Fruit fly (Drosophila melanogaster) whole organism, wandering third instar larva: Measurements from ENCODE around the gene mRpL35.

ENCODE experiments used
- Abd-B ChIP-seq: fragments of >200 bp; optimal IDR thresholded peaks from 2 replicates; lab custom pipeline; 2017; ENCODE audit warnings: missing biosample characterization, missing genetic modification characterization
- CG32264 ChIP-seq: fragments of 200-800 bp; sonication (Bioruptor generic); optimal IDR thresholded peaks from 2 replicates; lab custom pipeline; 2016; ENCODE audit warnings: missing biosample characterization, missing genetic modification characterization
- Dfd ChIP-seq: fragments of >200 bp; optimal IDR thresholded peaks from 2 replicates; lab custom pipeline; 2017; ENCODE audit warnings: missing biosample characterization, missing genetic modification characterization
- Dif ChIP-seq: fragments of 200-275, 200-300 bp; sonication (Bioruptor generic); optimal IDR thresholded peaks from 2 replicates; lab custom pipeline; 2018; ENCODE audit warnings: missing biosample characterization, missing genetic modification characterization; ENCODE audit not compliant: partially characterized antibody
- GATAd ChIP-seq: sonication (Bioruptor generic); optimal IDR thresholded peaks from 2 replicates; lab custom pipeline; 2016; ENCODE audit warnings: missing biosample characterization, missing genetic modification characterization
- HLH106 ChIP-seq: fragments of 200-800 bp; optimal IDR thresholded peaks from 3 replicates; lab custom pipeline; 2019; ENCODE audit warnings: missing biosample characterization, mild to moderate bottlenecking, missing genetic modification characterization, moderate library complexity
- Hr78 ChIP-seq: fragments of >200 bp; optimal IDR thresholded peaks from 2 replicates; lab custom pipeline; 2017; ENCODE audit warnings: missing biosample characterization, missing genetic modification characterization
- Hr83 ChIP-seq: fragments of 200-300 bp; sonication (Bioruptor generic); optimal IDR thresholded peaks from 2 replicates; lab custom pipeline; 2016; ENCODE audit warnings: missing biosample characterization, mild to moderate bottlenecking, missing genetic modification characterization, moderate library complexity; ENCODE audit not compliant: poor library complexity, severe bottlenecking
- Jra ChIP-seq: sonication (Bioruptor generic); optimal IDR thresholded peaks from 2 replicates; lab custom pipeline; 2016; ENCODE audit warnings: missing biosample characterization, missing genetic modification characterization
- Myc ChIP-seq: fragments of >200 bp; optimal IDR thresholded peaks from 2 replicates; lab custom pipeline; 2017
- N ChIP-seq: fragments of >200 bp; optimal IDR thresholded peaks from 2 replicates; lab custom pipeline; 2018; ENCODE audit warnings: missing biosample characterization, missing external identifiers, missing genetic modification characterization
- OdsH ChIP-seq: fragments of 200-800 bp; sonication (Bioruptor generic); optimal IDR thresholded peaks from 2 replicates; lab custom pipeline; 2016; ENCODE audit warnings: missing biosample characterization, mild to moderate bottlenecking, missing genetic modification characterization
- Rel ChIP-seq, 2 experiments: fragments of 200-800 bp; sonication (Bioruptor generic) in 1 of 2; optimal IDR thresholded peaks; 2 replicates in 1 of 2; 3 replicates in 1 of 2; lab custom pipeline; 2016 to 2019; ENCODE audit warnings: mild to moderate bottlenecking in 2 of 2, missing biosample characterization in 2 of 2, missing genetic modification characterization in 2 of 2, moderate library complexity in 1 of 2
- Sp1 ChIP-seq: fragments of 200-800 bp; sonication (Bioruptor generic); optimal IDR thresholded peaks from 3 replicates; lab custom pipeline; 2019; ENCODE audit warnings: missing biosample characterization, mild to moderate bottlenecking, missing genetic modification characterization, moderate library complexity
- Vsx2 ChIP-seq: fragments of 200-300, 225-300 bp; sonication (Bioruptor generic); optimal IDR thresholded peaks from 2 replicates; lab custom pipeline; 2018; ENCODE audit warnings: missing biosample characterization, missing genetic modification characterization; ENCODE audit not compliant: partially characterized antibody
- br ChIP-seq: fragments of 200-800 bp; sonication (Bioruptor generic); optimal IDR thresholded peaks from 2 replicates; lab custom pipeline; 2016; ENCODE audit warnings: missing biosample characterization, missing genetic modification characterization
- brk ChIP-seq: fragments of 200-800 bp; sonication (Bioruptor generic); optimal IDR thresholded peaks from 2 replicates; lab custom pipeline; 2016; ENCODE audit warnings: missing biosample characterization, mild to moderate bottlenecking, missing genetic modification characterization
- dl ChIP-seq, 2 experiments: fragments of 175-275, 200-275 bp in 1 of 2; fragments of 200-275 bp in 1 of 2; sonication (Bioruptor generic); optimal IDR thresholded peaks; lab custom pipeline; 2018; ENCODE audit warnings: mild to moderate bottlenecking in 2 of 2, missing biosample characterization in 2 of 2, missing genetic modification characterization in 2 of 2, moderate library complexity in 2 of 2; ENCODE audit not compliant: partially characterized antibody in 2 of 2, insufficient read depth in 1 of 2
- dsf ChIP-seq: sonication (Bioruptor generic); optimal IDR thresholded peaks from 2 replicates; lab custom pipeline; 2016; ENCODE audit warnings: missing biosample characterization, missing genetic modification characterization, borderline replicate concordance
- ey ChIP-seq: fragments of 200-800 bp; sonication (Bioruptor generic); optimal IDR thresholded peaks from 2 replicates; lab custom pipeline; 2016; ENCODE audit warnings: missing biosample characterization, missing genetic modification characterization
- foxo ChIP-seq, 2 experiments: fragments of 200-800 bp; sonication (Bioruptor generic); optimal IDR thresholded peaks; 2 replicates in 1 of 2; 3 replicates in 1 of 2; lab custom pipeline; 2016 to 2017; ENCODE audit warnings: missing biosample characterization in 2 of 2, missing genetic modification characterization in 2 of 2
- h ChIP-seq: fragments of 200-800 bp; sonication (Bioruptor generic); optimal IDR thresholded peaks from 3 replicates; lab custom pipeline; 2016; ENCODE audit warnings: missing biosample characterization, mild to moderate bottlenecking, missing genetic modification characterization
- jim ChIP-seq: fragments of 175-275, 200-325 bp; sonication (Bioruptor generic); optimal IDR thresholded peaks from 2 replicates; lab custom pipeline; 2016; ENCODE audit warnings: missing biosample characterization, mild to moderate bottlenecking, missing genetic modification characterization
- lola ChIP-seq: fragments of >200 bp; optimal IDR thresholded peaks from 2 replicates; lab custom pipeline; 2017; ENCODE audit warnings: missing biosample characterization, missing genetic modification characterization
- pan ChIP-seq: fragments of >200 bp; optimal IDR thresholded peaks from 2 replicates; lab custom pipeline; 2017
- psq ChIP-seq: fragments of 200-800 bp; sonication (Bioruptor generic); optimal IDR thresholded peaks from 3 replicates; lab custom pipeline; 2017; ENCODE audit warnings: missing biosample characterization, mild to moderate bottlenecking, missing genetic modification characterization, moderate library complexity
- rgr ChIP-seq: fragments of 200-800 bp; sonication (Bioruptor generic); optimal IDR thresholded peaks from 3 replicates; lab custom pipeline; 2016; ENCODE audit warnings: missing biosample characterization, mild to moderate bottlenecking, missing genetic modification characterization
- sage ChIP-seq: fragments of 200-800 bp; sonication (Bioruptor generic); optimal IDR thresholded peaks from 2 replicates; lab custom pipeline; 2016; ENCODE audit warnings: missing biosample characterization, mild to moderate bottlenecking, missing genetic modification characterization
- tai ChIP-seq: sonication (Bioruptor generic); optimal IDR thresholded peaks from 2 replicates; lab custom pipeline; 2016; ENCODE audit warnings: missing biosample characterization, missing genetic modification characterization
- usp ChIP-seq: fragments of >200 bp; optimal IDR thresholded peaks from 2 replicates; lab custom pipeline; 2017; ENCODE audit warnings: missing biosample characterization, missing genetic modification characterization
- woc ChIP-seq: sonication (Bioruptor generic); optimal IDR thresholded peaks from 2 replicates; lab custom pipeline; 2016; ENCODE audit warnings: missing biosample characterization, mild to moderate bottlenecking, missing genetic modification characterization

mRpL35 gene

dm6 chr3R:22031738-22032137 is 8.4 kb downstream of the mRpL35 start, which contains the start of gene CG13409:
CG13409 (minus strand) TSS chr3R:22031900.
- TF ChIP-seq jim (GFP tag; lab: Kevin White, UChicago) (no peak), woc (GFP tag; lab: Kevin White, UChicago) (no peak), N (GFP tag; lab: Kevin White, UChicago) (no peak), pan (no peak), OdsH (no peak), Dfd (GFP tag; lab: Kevin White, UChicago) (no peak), lola (no peak), foxo (GFP tag; optimal IDR thresholded peaks at IDR 0.05; lab: Kevin White, UChicago) (no peak), HLH106 (tag; lab: Kevin White, UChicago) (no peak), Abd-B (GFP tag; lab: Kevin White, UChicago) (no peak), Dif (GFP tag; lab: Kevin White, UChicago) (no peak), br (GFP tag; lab: Kevin White, UChicago) (no peak), dsf (no peak), ey (no peak), Rel (GFP tag; optimal IDR thresholded peaks at IDR 0.05; lab: Kevin White, UChicago) (no peak), Rel (tag; optimal IDR thresholded peaks at IDR 0.05; lab: Kevin White, UChicago) (no peak), dl (GFP tag; optimal IDR thresholded peaks at IDR 0.05; lab: Kevin White, UChicago; ENCODE audit: insufficient read depth in 1 of 2, partially characterized antibody in 2 of 2) (no peak), sage (GFP tag; lab: Kevin White, UChicago) (no peak), GATAd (no peak), Myc (no peak), usp (GFP tag; lab: Kevin White, UChicago) (no peak)

- TF ChIP-seq CG32264 = peak; percentile 7
- TF ChIP-seq psq (GFP tag; lab: Kevin White, UChicago) = no peak
- TF ChIP-seq dl (GFP tag; optimal IDR thresholded peaks at IDR 0.05; lab: Kevin White, UChicago; ENCODE audit: insufficient read depth in 1 of 2, partially characterized antibody in 2 of 2) = no peak
- no peak for TF ChIP-seq ey
- TF ChIP-seq rgr (GFP tag; lab: Kevin White, UChicago) = no peak
- no peak for TF ChIP-seq sage (GFP tag; lab: Kevin White, UChicago)
- no peak for TF ChIP-seq Jra
- TF ChIP-seq h (GFP tag; lab: Kevin White, UChicago) = no peak
Observed at dm6 chr3R:22034160-22034742, 10.9 kb downstream of the mRpL35 start, which contains the start of the genes CG45099, CG6015, pit and Fadd. CG45099 (minus strand) TSS chr3R:22034286. CG6015 (minus strand) TSS chr3R:22034286. pit (plus strand) TSS chr3R:22034298. Fadd (plus strand) TSS chr3R:22034455.

DNA sequence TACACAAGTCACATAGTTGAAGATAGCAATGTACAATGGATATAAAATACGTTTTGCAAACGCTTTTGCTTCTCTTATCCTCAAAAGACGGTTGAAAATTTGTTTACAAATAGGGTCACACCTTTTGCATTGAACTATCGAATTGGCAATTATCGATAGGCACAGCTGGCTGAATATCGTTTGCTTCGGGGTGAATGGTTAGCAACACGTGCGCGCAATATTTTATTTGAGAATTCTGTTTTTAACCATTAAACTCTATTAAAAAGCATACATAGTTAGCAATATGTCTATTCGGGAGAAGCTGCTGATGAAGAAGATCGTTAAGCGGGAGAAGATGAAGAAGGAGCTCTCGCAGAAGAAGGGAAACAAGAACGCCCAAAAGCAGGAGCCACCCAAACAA is 12.2 kb downstream of the mRpL35 start:
- TF ChIP-seq Rel (GFP tag; optimal IDR thresholded peaks at IDR 0.05; lab: Kevin White, UChicago) (no peak), Rel (tag; optimal IDR thresholded peaks at IDR 0.05; lab: Kevin White, UChicago) (peak; percentile 56), tai (no peak), Myc (peak; percentile 52)

dm6 chr3R:22039480-22039879 is 16.2 kb downstream of the mRpL35 start:
- no peak for TF ChIP-seq Dif (GFP tag; lab: Kevin White, UChicago)
- TF ChIP-seq Hr78 (GFP tag; lab: Kevin White, UChicago) = no peak
- peak; percentile 62 for TF ChIP-seq ey
- peak; percentile 10 for TF ChIP-seq Sp1
- no peak for TF ChIP-seq Vsx2 (GFP tag; lab: Kevin White, UChicago)
- peak; percentile 61 for TF ChIP-seq OdsH
- TF ChIP-seq h (GFP tag; lab: Kevin White, UChicago) = no peak
- peak; percentile 19 for TF ChIP-seq HLH106 (tag; lab: Kevin White, UChicago)
- TF ChIP-seq br (GFP tag; lab: Kevin White, UChicago) = no peak
- TF ChIP-seq psq (GFP tag; lab: Kevin White, UChicago) = peak; percentile 50
- TF ChIP-seq rgr (GFP tag; lab: Kevin White, UChicago) = peak; percentile 71

DNA sequence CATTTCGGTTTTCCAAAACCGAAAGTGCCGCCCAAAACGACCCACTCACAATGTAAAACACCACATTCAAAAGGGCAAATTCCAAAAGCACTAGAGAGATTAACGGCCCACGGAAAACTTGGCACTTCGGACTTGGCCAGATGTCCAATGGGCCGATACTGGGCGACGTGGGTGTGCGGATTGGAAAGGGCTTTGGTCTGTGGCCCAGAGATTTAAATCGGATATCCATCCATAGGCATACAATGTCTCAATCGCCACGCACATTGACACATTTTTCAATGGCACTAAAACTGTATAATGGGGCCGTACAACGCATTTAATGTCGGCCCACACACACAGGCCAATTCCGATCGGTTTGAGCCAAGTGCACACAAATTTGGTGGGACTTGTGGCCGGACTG is 17.1 kb downstream of the mRpL35 start:
- TF ChIP-seq N (GFP tag; lab: Kevin White, UChicago) (no peak), GATAd (no peak), h (GFP tag; lab: Kevin White, UChicago) (no peak), brk (no peak), woc (GFP tag; lab: Kevin White, UChicago) (no peak), HLH106 (tag; lab: Kevin White, UChicago) (no peak), Hr83 (no peak)
- TF ChIP-seq, all 38 proteins: peak for 0
